Fruit fly (Drosophila melanogaster) whole organism, wandering third instar larva: ENCODE data around the gene scramb1.

Source experiments
- Abd-B ChIP-seq: fragments of >200 bp; optimal IDR thresholded peaks from 2 replicates; lab custom pipeline; 2017; ENCODE audit warnings: missing biosample characterization, missing genetic modification characterization
- CG32264 ChIP-seq: fragments of 200-800 bp; sonication (Bioruptor generic); optimal IDR thresholded peaks from 2 replicates; lab custom pipeline; 2016; ENCODE audit warnings: missing biosample characterization, missing genetic modification characterization
- CG9705 ChIP-seq: fragments of 200-800 bp; sonication (Bioruptor generic); optimal IDR thresholded peaks from 2 replicates; lab custom pipeline; 2018; ENCODE audit warnings: missing biosample characterization, mild to moderate bottlenecking, missing genetic modification characterization
- CrebA ChIP-seq: fragments of 200-800 bp; sonication (Bioruptor generic); optimal IDR thresholded peaks from 2 replicates; lab custom pipeline; 2016; ENCODE audit warnings: missing biosample characterization, mild to moderate bottlenecking, missing genetic modification characterization, borderline replicate concordance
- Dfd ChIP-seq: fragments of >200 bp; optimal IDR thresholded peaks from 2 replicates; lab custom pipeline; 2017; ENCODE audit warnings: missing biosample characterization, missing genetic modification characterization
- Dif ChIP-seq: fragments of 200-275, 200-300 bp; sonication (Bioruptor generic); optimal IDR thresholded peaks from 2 replicates; lab custom pipeline; 2018; ENCODE audit warnings: missing biosample characterization, missing genetic modification characterization; ENCODE audit not compliant: partially characterized antibody
- GATAd ChIP-seq: sonication (Bioruptor generic); optimal IDR thresholded peaks from 2 replicates; lab custom pipeline; 2016; ENCODE audit warnings: missing biosample characterization, missing genetic modification characterization
- HLH106 ChIP-seq: fragments of 200-800 bp; optimal IDR thresholded peaks from 3 replicates; lab custom pipeline; 2019; ENCODE audit warnings: missing biosample characterization, mild to moderate bottlenecking, missing genetic modification characterization, moderate library complexity
- Hnf4 ChIP-seq: fragments of 200-800 bp; sonication (Bioruptor generic); optimal IDR thresholded peaks from 2 replicates; lab custom pipeline; 2016; ENCODE audit warnings: missing biosample characterization, mild to moderate bottlenecking, missing genetic modification characterization
- Hr78 ChIP-seq: fragments of >200 bp; optimal IDR thresholded peaks from 2 replicates; lab custom pipeline; 2017; ENCODE audit warnings: missing biosample characterization, missing genetic modification characterization
- Hr83 ChIP-seq: fragments of 200-300 bp; sonication (Bioruptor generic); optimal IDR thresholded peaks from 2 replicates; lab custom pipeline; 2016; ENCODE audit warnings: missing biosample characterization, mild to moderate bottlenecking, missing genetic modification characterization, moderate library complexity; ENCODE audit not compliant: poor library complexity, severe bottlenecking
- Jra ChIP-seq: sonication (Bioruptor generic); optimal IDR thresholded peaks from 2 replicates; lab custom pipeline; 2016; ENCODE audit warnings: missing biosample characterization, missing genetic modification characterization
- Mio ChIP-seq: sonication (Bioruptor generic); optimal IDR thresholded peaks from 2 replicates; lab custom pipeline; 2016; ENCODE audit warnings: missing biosample characterization, missing genetic modification characterization
- N ChIP-seq: fragments of >200 bp; optimal IDR thresholded peaks from 2 replicates; lab custom pipeline; 2018; ENCODE audit warnings: missing biosample characterization, missing external identifiers, missing genetic modification characterization
- OdsH ChIP-seq: fragments of 200-800 bp; sonication (Bioruptor generic); optimal IDR thresholded peaks from 2 replicates; lab custom pipeline; 2016; ENCODE audit warnings: missing biosample characterization, mild to moderate bottlenecking, missing genetic modification characterization
- Rel ChIP-seq, 2 experiments: fragments of 200-800 bp; sonication (Bioruptor generic) in 1 of 2; optimal IDR thresholded peaks; 2 replicates in 1 of 2; 3 replicates in 1 of 2; lab custom pipeline; 2016 to 2019; ENCODE audit warnings: mild to moderate bottlenecking in 2 of 2, missing biosample characterization in 2 of 2, missing genetic modification characterization in 2 of 2, moderate library complexity in 1 of 2
- Sp1 ChIP-seq: fragments of 200-800 bp; sonication (Bioruptor generic); optimal IDR thresholded peaks from 3 replicates; lab custom pipeline; 2019; ENCODE audit warnings: missing biosample characterization, mild to moderate bottlenecking, missing genetic modification characterization, moderate library complexity
- br ChIP-seq: fragments of 200-800 bp; sonication (Bioruptor generic); optimal IDR thresholded peaks from 2 replicates; lab custom pipeline; 2016; ENCODE audit warnings: missing biosample characterization, missing genetic modification characterization
- brk ChIP-seq: fragments of 200-800 bp; sonication (Bioruptor generic); optimal IDR thresholded peaks from 2 replicates; lab custom pipeline; 2016; ENCODE audit warnings: missing biosample characterization, mild to moderate bottlenecking, missing genetic modification characterization
- dl ChIP-seq, 2 experiments: fragments of 175-275, 200-275 bp in 1 of 2; fragments of 200-275 bp in 1 of 2; sonication (Bioruptor generic); optimal IDR thresholded peaks; lab custom pipeline; 2018; ENCODE audit warnings: mild to moderate bottlenecking in 2 of 2, missing biosample characterization in 2 of 2, missing genetic modification characterization in 2 of 2, moderate library complexity in 2 of 2; ENCODE audit not compliant: partially characterized antibody in 2 of 2, insufficient read depth in 1 of 2
- dmrt93B ChIP-seq: fragments of 200-800 bp; sonication (Bioruptor generic); optimal IDR thresholded peaks from 2 replicates; lab custom pipeline; 2018; ENCODE audit warnings: missing biosample characterization, mild to moderate bottlenecking, missing genetic modification characterization
- dsf ChIP-seq: sonication (Bioruptor generic); optimal IDR thresholded peaks from 2 replicates; lab custom pipeline; 2016; ENCODE audit warnings: missing biosample characterization, missing genetic modification characterization, borderline replicate concordance
- ey ChIP-seq: fragments of 200-800 bp; sonication (Bioruptor generic); optimal IDR thresholded peaks from 2 replicates; lab custom pipeline; 2016; ENCODE audit warnings: missing biosample characterization, missing genetic modification characterization
- foxo ChIP-seq, 2 experiments: fragments of 200-800 bp; sonication (Bioruptor generic); optimal IDR thresholded peaks; 2 replicates in 1 of 2; 3 replicates in 1 of 2; lab custom pipeline; 2016 to 2017; ENCODE audit warnings: missing biosample characterization in 2 of 2, missing genetic modification characterization in 2 of 2
- fru ChIP-seq: fragments of 200-800 bp; sonication (Bioruptor generic); optimal IDR thresholded peaks from 3 replicates; lab custom pipeline; 2016; ENCODE audit warnings: missing biosample characterization, mild to moderate bottlenecking, missing genetic modification characterization
- jim ChIP-seq: fragments of 175-275, 200-325 bp; sonication (Bioruptor generic); optimal IDR thresholded peaks from 2 replicates; lab custom pipeline; 2016; ENCODE audit warnings: missing biosample characterization, mild to moderate bottlenecking, missing genetic modification characterization
- psq ChIP-seq: fragments of 200-800 bp; sonication (Bioruptor generic); optimal IDR thresholded peaks from 3 replicates; lab custom pipeline; 2017; ENCODE audit warnings: missing biosample characterization, mild to moderate bottlenecking, missing genetic modification characterization, moderate library complexity
- rgr ChIP-seq: fragments of 200-800 bp; sonication (Bioruptor generic); optimal IDR thresholded peaks from 3 replicates; lab custom pipeline; 2016; ENCODE audit warnings: missing biosample characterization, mild to moderate bottlenecking, missing genetic modification characterization
- sage ChIP-seq: fragments of 200-800 bp; sonication (Bioruptor generic); optimal IDR thresholded peaks from 2 replicates; lab custom pipeline; 2016; ENCODE audit warnings: missing biosample characterization, mild to moderate bottlenecking, missing genetic modification characterization
- tai ChIP-seq: sonication (Bioruptor generic); optimal IDR thresholded peaks from 2 replicates; lab custom pipeline; 2016; ENCODE audit warnings: missing biosample characterization, missing genetic modification characterization
- woc ChIP-seq: sonication (Bioruptor generic); optimal IDR thresholded peaks from 2 replicates; lab custom pipeline; 2016; ENCODE audit warnings: missing biosample characterization, mild to moderate bottlenecking, missing genetic modification characterization

Gene scramb1

DNA sequence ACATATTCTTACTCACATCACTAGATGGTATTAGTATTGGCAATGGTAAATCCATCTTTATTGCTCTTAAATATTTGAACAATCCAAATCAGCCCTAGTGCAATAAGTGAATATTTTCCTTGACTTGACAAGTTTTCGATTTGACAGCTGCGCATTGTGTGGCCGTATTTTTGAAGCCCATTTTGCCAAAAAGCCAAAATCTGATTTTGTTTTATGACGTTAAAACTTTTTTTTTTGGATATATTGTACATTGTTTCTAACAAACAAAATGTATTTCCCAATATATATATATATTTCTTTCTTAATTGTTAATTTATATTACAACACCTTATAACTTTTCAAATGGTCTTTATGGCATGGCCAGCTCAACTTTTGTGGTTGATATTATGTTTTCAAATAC, 42.0 kb upstream of the scramb1 start, which contains the start of gene can:
TSS of gene can (minus strand) at position 101 of the 400 bp plus-strand sequence.
- TF ChIP-seq sage (GFP tag; lab: Kevin White, UChicago), result no peak
- TF ChIP-seq brk, result no peak
- TF ChIP-seq CG9705 (GFP tag; lab: Kevin White, UChicago), result no peak

DNA sequence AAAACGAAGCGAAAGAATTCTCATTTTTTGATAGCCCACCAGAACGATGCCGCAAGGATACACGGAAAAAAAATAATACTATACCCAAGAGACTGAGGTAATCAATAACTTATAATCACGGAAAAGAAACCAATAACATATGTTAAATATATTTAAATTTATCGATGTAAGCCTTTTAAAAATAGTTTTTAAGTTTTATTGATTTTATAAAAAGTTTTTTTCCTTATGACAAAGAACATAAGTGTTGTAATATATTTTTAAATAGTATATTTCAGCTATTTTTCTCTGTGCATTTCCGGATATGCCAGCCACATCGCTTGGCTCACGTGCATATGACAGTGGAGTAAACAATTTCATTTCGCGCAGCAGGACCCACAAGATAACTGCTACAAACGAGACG, 37.8 kb upstream of the scramb1 start:
- TF ChIP-seq HLH106 (tag; lab: Kevin White, UChicago) (peak; percentile 26), OdsH (GFP tag; lab: Kevin White, UChicago) (peak; percentile 34), Hnf4 (GFP tag; lab: Kevin White, UChicago) (no peak), rgr (GFP tag; lab: Kevin White, UChicago) (peak; percentile 13), foxo (GFP tag; optimal IDR thresholded peaks at IDR 0.05; lab: Kevin White, UChicago) (peak in 1 of 2 experiments; percentile 46), fru (peak; percentile 4), Hr83 (GFP tag; lab: Kevin White, UChicago) (no peak), Sp1 (peak; percentile 30), Rel (GFP tag; optimal IDR thresholded peaks at IDR 0.05; lab: Kevin White, UChicago) (no peak), Rel (tag; optimal IDR thresholded peaks at IDR 0.05; lab: Kevin White, UChicago) (no peak)

DNA sequence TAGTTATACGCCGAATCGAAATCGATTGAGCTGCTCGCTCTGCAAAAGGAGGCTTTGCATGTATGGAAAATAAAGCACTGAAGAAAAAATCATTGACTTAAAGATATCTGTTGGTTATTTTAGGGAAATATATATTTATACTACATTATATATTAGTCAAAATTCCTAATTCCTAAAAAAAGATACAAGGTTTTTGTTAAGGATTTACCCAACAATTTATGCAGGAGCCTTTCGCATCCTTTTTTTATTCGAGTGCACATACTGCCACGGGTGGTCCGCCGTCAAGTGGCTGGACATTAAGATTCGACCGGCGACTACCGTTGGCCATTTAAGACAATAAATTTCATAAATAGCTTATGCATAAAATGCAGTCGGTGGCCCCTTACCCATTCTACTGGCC, 36.2 kb upstream of the scramb1 start:
- TF ChIP-seq Dfd (GFP tag; lab: Kevin White, UChicago) (no peak), foxo (GFP tag; optimal IDR thresholded peaks at IDR 0.05; lab: Kevin White, UChicago) (peak in 1 of 2 experiments; percentile 22), woc (GFP tag; lab: Kevin White, UChicago) (no peak), CG32264 (GFP tag; lab: Kevin White, UChicago) (no peak), GATAd (no peak), dsf (no peak), jim (GFP tag; lab: Kevin White, UChicago) (no peak), CG9705 (GFP tag; lab: Kevin White, UChicago) (no peak)

DNA sequence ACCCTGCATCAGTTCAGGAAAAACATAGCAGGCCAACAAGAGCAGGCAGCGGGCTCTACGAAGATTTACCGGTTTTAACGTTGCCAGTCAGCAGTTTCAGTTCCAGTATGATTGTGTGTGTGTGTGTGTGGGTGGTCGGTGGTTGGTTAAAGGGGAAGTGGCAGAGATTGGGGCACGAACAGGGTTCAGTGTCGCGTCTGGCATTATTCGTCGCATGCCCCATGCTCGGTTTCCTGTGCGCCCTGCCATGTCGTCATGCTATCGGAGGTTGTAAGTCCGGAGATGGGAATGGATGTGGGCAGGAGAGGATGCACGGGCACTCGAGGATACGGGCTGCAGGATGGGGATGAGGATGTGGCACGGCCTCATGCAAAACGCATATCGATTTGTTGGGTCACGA, 33.7 kb upstream of the scramb1 start:
- TF ChIP-seq dsf (no peak), N (no peak), Hr78 (GFP tag; lab: Kevin White, UChicago) (no peak), ey (no peak), psq (GFP tag; lab: Kevin White, UChicago) (no peak), Jra (GFP tag; lab: Kevin White, UChicago) (no peak), fru (no peak), Sp1 (no peak), foxo (GFP tag; optimal IDR thresholded peaks at IDR 0.05; lab: Kevin White, UChicago) (no peak), tai (GFP tag; lab: Kevin White, UChicago) (no peak), Mio (GFP tag; lab: Kevin White, UChicago) (no peak), CrebA (no peak), Hnf4 (GFP tag; lab: Kevin White, UChicago) (no peak), jim (GFP tag; lab: Kevin White, UChicago) (no peak), sage (GFP tag; lab: Kevin White, UChicago) (no peak), Dif (GFP tag; lab: Kevin White, UChicago) (no peak), br (GFP tag; lab: Kevin White, UChicago) (no peak)

DNA sequence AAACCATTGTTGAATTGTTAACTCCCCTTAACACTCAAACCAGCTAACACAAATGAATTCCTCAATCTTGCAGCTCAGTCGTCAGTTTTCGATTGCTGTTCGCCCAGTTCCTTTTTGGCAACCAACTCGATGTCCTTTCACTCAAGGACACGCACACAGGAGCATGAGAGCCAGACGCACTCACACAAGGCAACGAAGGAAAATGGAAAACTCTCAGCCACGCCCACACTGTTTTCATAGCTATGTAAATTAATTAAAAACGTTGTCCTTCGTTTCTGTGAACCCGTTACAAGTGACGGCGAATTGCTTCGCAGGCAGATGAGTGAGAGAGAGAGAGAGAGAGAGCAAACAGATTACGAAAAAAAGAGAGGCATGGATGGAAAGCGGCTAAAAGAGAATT, 29.1 kb upstream of the scramb1 start:
- TF ChIP-seq CrebA (no peak), woc (GFP tag; lab: Kevin White, UChicago) (no peak), Hnf4 (GFP tag; lab: Kevin White, UChicago) (no peak), brk (no peak), Hr83 (GFP tag; lab: Kevin White, UChicago) (no peak), Jra (GFP tag; lab: Kevin White, UChicago) (no peak), dmrt93B (GFP tag; lab: Kevin White, UChicago) (no peak), Abd-B (GFP tag; lab: Kevin White, UChicago) (no peak), rgr (GFP tag; lab: Kevin White, UChicago) (no peak), dl (GFP tag; optimal IDR thresholded peaks at IDR 0.05; lab: Kevin White, UChicago; ENCODE audit: insufficient read depth in 1 of 2, partially characterized antibody in 2 of 2) (no peak), ey (no peak)
